Worm (Caenorhabditis elegans): Measurements from ENCODE around the gene aat-8.

DNA sequence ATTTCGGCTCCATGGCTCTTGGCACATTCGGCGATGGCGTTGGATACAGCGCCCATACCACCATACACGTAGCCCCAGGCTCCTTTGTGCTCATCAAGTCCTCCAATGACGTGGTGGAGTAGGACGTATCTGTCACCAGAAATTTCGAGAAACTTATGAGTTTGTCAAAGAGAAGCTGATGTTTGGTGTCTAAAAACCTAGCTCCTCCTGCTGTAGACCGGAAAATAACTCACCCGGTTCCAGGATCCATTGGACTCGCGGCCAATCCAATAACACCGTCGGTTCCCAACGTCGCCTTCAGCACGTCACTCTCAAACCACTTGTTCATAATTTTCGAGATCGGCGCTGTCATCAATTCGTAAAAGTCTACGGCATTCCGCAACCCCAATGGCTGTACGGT lies 12.1 kb upstream of the aat-8 start:
- no peak for TF ChIP-seq him-1 (tag; optimal IDR thresholded peaks at IDR 0.05)
- TF ChIP-seq dao-5 (tag; optimal IDR thresholded peaks at IDR 0.05), result no peak
